Worm (Caenorhabditis elegans) whole organism, mixed stage, embryonic: Measurements from ENCODE around the gene dmsr-13.

Source experiments
- blmp-1 ChIP-seq: fragments of 150-350 bp; optimal IDR thresholded peaks from 2 replicates; lab custom pipeline; 2014; ENCODE audit warnings: missing biosample characterization, missing genetic modification characterization
- ces-1 ChIP-seq: fragments of 150-350 bp; optimal IDR thresholded peaks from 2 replicates; lab custom pipeline; 2014; ENCODE audit warnings: missing biosample characterization, missing genetic modification reagents, missing genetic modification characterization
- elt-3 ChIP-seq: fragments of 150-350 bp; optimal IDR thresholded peaks from 2 replicates; lab custom pipeline; 2014; ENCODE audit warnings: missing biosample characterization, missing genetic modification characterization
- mls-2 ChIP-seq: sonication (generic microtip); optimal IDR thresholded peaks from 2 replicates; lab custom pipeline; 2016; ENCODE audit warnings: mild to moderate bottlenecking, missing genetic modification characterization, moderate library complexity, missing compliant biosample characterization
- nhr-2 ChIP-seq: fragments of 150-350 bp; optimal IDR thresholded peaks from 2 replicates; lab custom pipeline; 2014; ENCODE audit warnings: missing biosample characterization, missing genetic modification characterization
- nhr-237 ChIP-seq: fragments of 150-350 bp; optimal IDR thresholded peaks from 2 replicates; lab custom pipeline; 2014; ENCODE audit warnings: missing biosample characterization, missing genetic modification characterization
- nhr-28 ChIP-seq: fragments of 150-350 bp; optimal IDR thresholded peaks from 2 replicates; lab custom pipeline; 2014; ENCODE audit warnings: missing biosample characterization, missing genetic modification characterization
- nhr-76 ChIP-seq: sonication (generic microtip); optimal IDR thresholded peaks from 2 replicates; lab custom pipeline; 2017; ENCODE audit warnings: missing biosample characterization, missing genetic modification characterization
- snpc-4 ChIP-seq: fragments of 150-350 bp; optimal IDR thresholded peaks from 2 replicates; lab custom pipeline; 2014; ENCODE audit warnings: missing biosample characterization, missing genetic modification characterization
- unc-62 ChIP-seq: fragments of 150-350 bp; optimal IDR thresholded peaks from 2 replicates; lab custom pipeline; 2014; ENCODE audit warnings: missing biosample characterization, missing genetic modification reagents, missing genetic modification characterization

- TF ChIP-seq nhr-28 (tag; lab: Kevin White, UChicago) (no peak), nhr-76 (tag; lab: Kevin White, UChicago) (no peak), ces-1 (no peak), unc-62 (GFP tag; lab: Kevin White, UChicago) (no peak), mls-2 (tag; lab: Kevin White, UChicago) (no peak), snpc-4 (tag; lab: Kevin White, UChicago) (no peak), nhr-237 (tag; lab: Kevin White, UChicago) (no peak), blmp-1 (no peak), elt-3 (tag; lab: Kevin White, UChicago) (no peak), nhr-2 (tag; lab: Kevin White, UChicago) (no peak)
Measured at ce11 chrV:6819812-6820211, at the start of gene dmsr-13.
